Fruit fly (Drosophila melanogaster): ENCODE measurements around the gene mid.
A peak's percentile ranks its signal among the peaks of the same experiment; 100 is the strongest.

mid gene

DNA sequence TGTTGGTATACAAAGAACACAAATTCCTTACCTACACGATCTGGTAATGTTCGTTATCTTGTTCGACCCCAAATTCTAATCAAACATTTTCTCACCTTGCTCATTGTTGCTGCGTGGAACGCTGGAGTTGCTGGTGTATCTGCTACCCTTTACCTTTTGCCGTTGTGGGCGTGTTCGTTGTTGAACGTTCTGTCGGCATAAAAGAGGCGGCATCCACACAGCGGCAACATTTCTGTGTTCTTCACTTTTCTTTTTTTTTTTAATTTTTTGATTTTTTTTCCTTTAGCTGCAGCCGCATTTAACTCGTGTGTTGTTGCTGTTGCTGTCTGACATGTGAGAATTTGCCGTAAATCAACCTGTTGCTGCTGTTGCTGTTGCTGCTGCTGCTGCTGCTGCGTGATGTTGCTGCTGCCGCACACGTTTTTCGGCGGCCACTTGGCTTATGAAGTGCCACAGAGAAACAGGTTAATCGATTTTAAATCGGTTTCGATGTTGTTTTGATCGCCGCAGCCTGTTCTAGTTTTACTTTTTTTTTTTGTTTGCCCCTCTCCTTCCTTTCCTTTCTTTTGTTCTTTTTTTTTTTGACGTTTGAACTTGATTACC is 28.4 kb downstream of the mid start:
- TF ChIP-seq gl (tag; optimal IDR thresholded peaks at IDR 0.05) (no peak), Pif1A (GFP tag; optimal IDR thresholded peaks at IDR 0.05) (peak; percentile 18), CG8159 (tag; optimal IDR thresholded peaks at IDR 0.05) (peak; percentile 11), CG10348 (GFP tag; IDR thresholded peaks at IDR 0.05) (no peak), D1 (tag; optimal IDR thresholded peaks at IDR 0.05) (no peak), CG17806 (tag; optimal IDR thresholded peaks at IDR 0.05) (no peak), Pif1B (GFP tag; optimal IDR thresholded peaks at IDR 0.05) (peak; percentile 7), CG15710 (tag; optimal IDR thresholded peaks at IDR 0.05) (no peak), CG12605 (GFP tag; IDR thresholded peaks at IDR 0.05) (no peak; the same call in 1 of the 2 replicates), CG14655 (GFP tag; optimal IDR thresholded peaks at IDR 0.05) (no peak), CG8301 (tag; optimal IDR thresholded peaks at IDR 0.05) (no peak), CG9948 (tag; optimal IDR thresholded peaks at IDR 0.05) (no peak), CG13204 (GFP tag; optimal IDR thresholded peaks at IDR 0.05) (peak; percentile 49), CG34367 (tag; optimal IDR thresholded peaks at IDR 0.05) (no peak), CG32121 (GFP tag; IDR thresholded peaks at IDR 0.05) (no peak), Ets98B (GFP tag; IDR thresholded peaks at IDR 0.05) (no peak), fd96Ca (GFP tag; IDR thresholded peaks at IDR 0.05) (no peak), EcR (GFP tag; optimal IDR thresholded peaks at IDR 0.05) (no peak), CG4496 (GFP tag; IDR thresholded peaks at IDR 0.05) (peak; percentile 38; the same call in 1 of the 3 replicates)

dm6 chr2L:5491220-5491619 is 29.8 kb downstream of the mid start:
- peak; percentile 73 for TF ChIP-seq CG15710 (tag; optimal IDR thresholded peaks at IDR 0.05)
- TF ChIP-seq D1 (tag; optimal IDR thresholded peaks at IDR 0.05): no peak
- peak; percentile 63 for TF ChIP-seq CG9948 (tag; optimal IDR thresholded peaks at IDR 0.05)
- peak; percentile 45; the same call in 1 of the 2 replicates for TF ChIP-seq rn (GFP tag; IDR thresholded peaks at IDR 0.05)
- TF ChIP-seq CG13204 (GFP tag; optimal IDR thresholded peaks at IDR 0.05): peak; percentile 56
- peak; percentile 44 for TF ChIP-seq Ets98B (GFP tag; IDR thresholded peaks at IDR 0.05)
- peak; percentile 12 for TF ChIP-seq Snoo (tag; optimal IDR thresholded peaks at IDR 0.05)
- peak; percentile 48; the same call in 1 of the 2 replicates for TF ChIP-seq CG12605 (GFP tag; IDR thresholded peaks at IDR 0.05)
- peak; percentile 82 for TF ChIP-seq fd96Ca (GFP tag; IDR thresholded peaks at IDR 0.05)
- TF ChIP-seq CG32121 (GFP tag; IDR thresholded peaks at IDR 0.05): no peak
- peak; percentile 77 for TF ChIP-seq CG8301 (tag; optimal IDR thresholded peaks at IDR 0.05)
- TF ChIP-seq Pif1B (GFP tag; optimal IDR thresholded peaks at IDR 0.05): peak; percentile 70
- TF ChIP-seq EcR (GFP tag; optimal IDR thresholded peaks at IDR 0.05): no peak
- peak; percentile 71 for TF ChIP-seq gl (tag; optimal IDR thresholded peaks at IDR 0.05)
- peak; percentile 84 for TF ChIP-seq Pif1A (GFP tag; optimal IDR thresholded peaks at IDR 0.05)
- TF ChIP-seq CG34367 (tag; optimal IDR thresholded peaks at IDR 0.05): peak; percentile 76
- peak; percentile 78 for TF ChIP-seq CG4496 (GFP tag; IDR thresholded peaks at IDR 0.05)
- peak; percentile 70 for TF ChIP-seq CG17806 (tag; optimal IDR thresholded peaks at IDR 0.05)
- TF ChIP-seq CG8159 (tag; optimal IDR thresholded peaks at IDR 0.05): peak; percentile 80
- TF ChIP-seq CG14655 (GFP tag; optimal IDR thresholded peaks at IDR 0.05): peak; percentile 84
- no peak for TF ChIP-seq CG10348 (GFP tag; IDR thresholded peaks at IDR 0.05)

- TF ChIP-seq Snoo (tag; optimal IDR thresholded peaks at IDR 0.05) (peak; percentile 73), Pif1B (GFP tag; optimal IDR thresholded peaks at IDR 0.05) (peak; percentile 45), CG15710 (tag; optimal IDR thresholded peaks at IDR 0.05) (peak; percentile 67), CG8159 (tag; optimal IDR thresholded peaks at IDR 0.05) (peak; percentile 66), D1 (tag; optimal IDR thresholded peaks at IDR 0.05) (no peak), CG9948 (tag; optimal IDR thresholded peaks at IDR 0.05) (peak; percentile 62), rn (GFP tag; IDR thresholded peaks at IDR 0.05) (no peak), fd96Ca (GFP tag; IDR thresholded peaks at IDR 0.05) (0 out of 3 replicates have a peak, but pooled peaks have one; percentile 12), gl (tag; optimal IDR thresholded peaks at IDR 0.05) (no peak), CG8301 (tag; optimal IDR thresholded peaks at IDR 0.05) (no peak), Ets98B (GFP tag; IDR thresholded peaks at IDR 0.05) (no peak), CG17806 (tag; optimal IDR thresholded peaks at IDR 0.05) (peak; percentile 67), CG14655 (GFP tag; optimal IDR thresholded peaks at IDR 0.05) (peak; percentile 29), CG4496 (GFP tag; IDR thresholded peaks at IDR 0.05) (peak; percentile 49; the same call in 1 of the 3 replicates), CG32121 (GFP tag; IDR thresholded peaks at IDR 0.05) (no peak), CG10348 (GFP tag; IDR thresholded peaks at IDR 0.05) (no peak), CG13204 (GFP tag; optimal IDR thresholded peaks at IDR 0.05) (no peak), EcR (GFP tag; optimal IDR thresholded peaks at IDR 0.05) (no peak), CG12605 (GFP tag; IDR thresholded peaks at IDR 0.05) (no peak), Pif1A (GFP tag; optimal IDR thresholded peaks at IDR 0.05) (peak; percentile 63), CG34367 (tag; optimal IDR thresholded peaks at IDR 0.05) (peak; percentile 58)
Observed at dm6 chr2L:5492924-5493323, 31.5 kb downstream of the mid start.

DNA sequence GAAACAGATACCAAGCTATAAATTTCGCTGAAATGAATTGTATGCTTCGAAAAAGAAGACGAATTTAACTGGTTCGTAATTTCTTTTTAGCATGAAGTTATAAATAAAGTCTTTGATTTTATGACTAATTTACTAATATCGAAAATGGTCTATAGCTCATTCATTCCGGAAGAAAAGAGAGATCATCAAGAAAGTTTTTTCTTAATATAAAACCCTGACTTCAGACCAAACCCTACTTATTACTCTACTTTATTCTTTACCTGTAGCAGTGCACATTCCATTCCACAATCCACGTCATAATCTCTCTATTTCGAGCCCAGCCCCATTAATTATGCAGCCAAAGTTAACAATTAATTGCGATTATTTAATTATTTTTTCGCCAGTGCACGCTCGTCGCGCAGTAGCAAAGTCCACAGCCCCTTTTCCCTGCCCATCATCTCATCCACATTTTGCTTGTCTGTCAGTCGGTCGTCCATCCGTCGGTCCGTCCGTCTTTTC is 32.5 kb downstream of the mid start:
- TF ChIP-seq Pif1B (GFP tag; optimal IDR thresholded peaks at IDR 0.05) (no peak), D1 (tag; optimal IDR thresholded peaks at IDR 0.05) (no peak), CG12605 (GFP tag; IDR thresholded peaks at IDR 0.05) (no peak), CG32121 (GFP tag; IDR thresholded peaks at IDR 0.05) (no peak), CG17806 (tag; optimal IDR thresholded peaks at IDR 0.05) (peak; percentile 44), CG9948 (tag; optimal IDR thresholded peaks at IDR 0.05) (peak; percentile 59), Pif1A (GFP tag; optimal IDR thresholded peaks at IDR 0.05) (peak; percentile 19), CG8159 (tag; optimal IDR thresholded peaks at IDR 0.05) (peak; percentile 58), fd96Ca (GFP tag; IDR thresholded peaks at IDR 0.05) (no peak), EcR (GFP tag; optimal IDR thresholded peaks at IDR 0.05) (no peak), CG34367 (tag; optimal IDR thresholded peaks at IDR 0.05) (peak; percentile 9), CG14655 (GFP tag; optimal IDR thresholded peaks at IDR 0.05) (peak; percentile 70), CG13204 (GFP tag; optimal IDR thresholded peaks at IDR 0.05) (peak; percentile 14), gl (tag; optimal IDR thresholded peaks at IDR 0.05) (peak; percentile 39), Snoo (tag; optimal IDR thresholded peaks at IDR 0.05) (peak; percentile 13), CG15710 (tag; optimal IDR thresholded peaks at IDR 0.05) (peak; percentile 40), CG8301 (tag; optimal IDR thresholded peaks at IDR 0.05) (peak; percentile 43), rn (GFP tag; IDR thresholded peaks at IDR 0.05) (no peak)

All from whole organism, pupa.